Worm (Caenorhabditis elegans) whole organism, L4/young adult: ENCODE measurements around the gene tag-307.

Source experiments
- W03F9.2 ChIP-seq: fragments of 150-350 bp; optimal IDR thresholded peaks from 2 replicates; lab custom pipeline; 2014; ENCODE audit warnings: missing biosample characterization, missing genetic modification characterization
- dao-5 ChIP-seq: sonication (generic microtip); optimal IDR thresholded peaks from 2 replicates; lab custom pipeline; 2016; ENCODE audit warnings: missing genotype, missing genetic modification characterization, moderate library complexity, missing compliant biosample characterization
- him-1 ChIP-seq: sonication (generic microtip); optimal IDR thresholded peaks from 2 replicates; lab custom pipeline; 2016; ENCODE audit warnings: missing genotype, missing genetic modification reagents, missing genetic modification characterization, missing compliant biosample characterization

ce11 chrIII:7884863-7885262 is 27.8 kb upstream of the tag-307 start, which contains the start of gene ZK688.11:
- TF ChIP-seq W03F9.2 (tag; lab: Kevin White, UChicago) (no peak), him-1 (no peak), dao-5 (tag; lab: Kevin White, UChicago) (no peak)
